Worm (Caenorhabditis elegans) whole organism, L4/young adult: ENCODE results near the gene uig-1.

ENCODE experiments used
- W03F9.2 ChIP-seq: fragments of 150-350 bp; optimal IDR thresholded peaks from 2 replicates; lab custom pipeline; 2014; ENCODE audit warnings: missing biosample characterization, missing genetic modification characterization
- dao-5 ChIP-seq: sonication (generic microtip); optimal IDR thresholded peaks from 2 replicates; lab custom pipeline; 2016; ENCODE audit warnings: missing genotype, missing genetic modification characterization, moderate library complexity, missing compliant biosample characterization
- him-1 ChIP-seq: sonication (generic microtip); optimal IDR thresholded peaks from 2 replicates; lab custom pipeline; 2016; ENCODE audit warnings: missing genotype, missing genetic modification reagents, missing genetic modification characterization, missing compliant biosample characterization

ce11 chrV:13300492-13300891 is 4.7 kb upstream of the uig-1 start:
- TF ChIP-seq dao-5 (no peak), him-1 (tag; lab: Kevin White, UChicago) (no peak), W03F9.2 (tag; lab: Kevin White, UChicago) (no peak)
